Worm (Caenorhabditis elegans): ENCODE measurements around the gene Y75B8A.10.

The Y75B8A.10 gene

DNA sequence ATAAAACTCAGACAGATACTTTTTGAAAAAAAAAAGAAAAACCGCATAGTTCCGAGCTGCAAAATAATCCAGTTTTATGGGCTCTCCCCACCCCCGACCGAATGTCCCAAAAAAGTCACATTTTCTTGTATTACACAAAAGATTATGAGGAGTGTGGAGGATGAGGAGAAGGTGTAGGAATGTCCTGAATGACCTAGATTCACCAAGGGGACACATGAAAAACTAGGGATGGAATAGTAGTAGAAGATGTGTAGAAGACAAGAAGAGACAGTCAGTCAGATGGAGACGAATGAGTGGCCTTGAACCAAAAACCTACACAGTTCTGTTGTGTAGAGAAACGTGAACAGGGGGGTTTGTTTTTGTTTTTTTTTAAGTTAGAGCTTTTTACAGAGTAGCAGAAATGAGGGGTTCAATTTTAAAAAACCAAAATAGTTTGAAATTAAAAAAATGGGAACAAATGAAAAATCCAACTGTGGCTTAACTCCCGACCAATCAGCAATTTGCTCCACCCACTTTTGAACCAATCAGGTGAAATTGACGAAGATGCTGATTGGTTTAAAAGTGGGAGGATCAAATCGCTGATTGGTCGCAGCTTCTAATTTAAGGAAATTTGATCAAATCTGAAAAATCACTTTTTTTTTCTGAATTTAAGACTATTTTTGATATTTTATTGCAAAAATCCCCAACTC is 40.3 kb downstream of the Y75B8A.10 start:
- no peak for TF ChIP-seq egl-27 (tag; optimal IDR thresholded peaks at IDR 0.05)
- TF ChIP-seq ZK546.5 (tag; optimal IDR thresholded peaks at IDR 0.05) = no peak
- TF ChIP-seq alr-1 (tag; optimal IDR thresholded peaks at IDR 0.05) = no peak
- no peak for TF ChIP-seq blmp-1 (tag; optimal IDR thresholded peaks at IDR 0.05; ENCODE audit: insufficient read depth)
- TF ChIP-seq sma-3 (GFP tag; optimal IDR thresholded peaks at IDR 0.05) = no peak
- TF ChIP-seq gmeb-1 (tag; optimal IDR thresholded peaks at IDR 0.05) = no peak
- no peak for TF ChIP-seq mdl-1 (tag; optimal IDR thresholded peaks at IDR 0.05)
- TF ChIP-seq dmd-4 (tag; optimal IDR thresholded peaks at IDR 0.05) = no peak
- no peak for TF ChIP-seq lin-13 (GFP tag; optimal IDR thresholded peaks at IDR 0.05)
- no peak for TF ChIP-seq zag-1 (tag; optimal IDR thresholded peaks at IDR 0.05)
- TF ChIP-seq aly-2 (tag; optimal IDR thresholded peaks at IDR 0.05) = no peak
- no peak for TF ChIP-seq nhr-10 (tag; optimal IDR thresholded peaks at IDR 0.05)
- no peak for TF ChIP-seq crh-2 (tag; optimal IDR thresholded peaks at IDR 0.05)
- TF ChIP-seq sma-9 (GFP tag; optimal IDR thresholded peaks at IDR 0.05) = no peak
- no peak for TF ChIP-seq sma-9 (tag; optimal IDR thresholded peaks at IDR 0.05)
- no peak for TF ChIP-seq ztf-11 (tag; optimal IDR thresholded peaks at IDR 0.05)
- no peak for TF ChIP-seq elt-3 (tag; optimal IDR thresholded peaks at IDR 0.05)
- no peak for TF ChIP-seq ztf-1 (GFP tag; conservative IDR thresholded peaks at IDR 0.05)
- TF ChIP-seq mab-5 (tag; optimal IDR thresholded peaks at IDR 0.05) = no peak

DNA sequence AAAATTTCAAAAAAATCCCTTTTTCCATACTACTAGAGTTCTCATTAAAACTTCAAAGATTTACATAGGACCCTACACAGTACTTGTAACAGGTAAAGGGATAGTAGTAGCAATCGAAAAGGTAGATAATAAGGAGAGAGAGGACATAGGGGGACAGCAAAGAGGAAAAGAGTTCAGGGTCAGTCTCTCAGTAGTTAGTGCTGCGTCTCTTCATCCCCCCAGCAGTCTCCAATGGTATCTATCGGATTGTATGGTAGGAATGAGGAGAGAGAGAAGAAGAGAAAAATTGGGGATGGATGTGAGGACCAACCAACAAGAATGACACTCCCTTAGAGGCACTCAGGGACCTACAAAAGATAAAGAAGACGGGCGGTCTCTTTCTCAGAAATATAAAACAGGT is 43.3 kb downstream of the Y75B8A.10 start:
- TF ChIP-seq unc-55 (GFP tag; optimal IDR thresholded peaks at IDR 0.05) = no peak
- TF ChIP-seq gmeb-1 (tag; optimal IDR thresholded peaks at IDR 0.05) = no peak
- TF ChIP-seq nhr-10 (tag; optimal IDR thresholded peaks at IDR 0.05) = no peak
- no peak for TF ChIP-seq elt-3 (tag; optimal IDR thresholded peaks at IDR 0.05)
- no peak for TF ChIP-seq nhr-23 (tag; optimal IDR thresholded peaks at IDR 0.05)
- no peak for TF ChIP-seq mdl-1 (tag; optimal IDR thresholded peaks at IDR 0.05)
- TF ChIP-seq lin-11 (tag; optimal IDR thresholded peaks at IDR 0.05) = no peak
- no peak for TF ChIP-seq mbf-1 (tag; optimal IDR thresholded peaks at IDR 0.05)

DNA sequence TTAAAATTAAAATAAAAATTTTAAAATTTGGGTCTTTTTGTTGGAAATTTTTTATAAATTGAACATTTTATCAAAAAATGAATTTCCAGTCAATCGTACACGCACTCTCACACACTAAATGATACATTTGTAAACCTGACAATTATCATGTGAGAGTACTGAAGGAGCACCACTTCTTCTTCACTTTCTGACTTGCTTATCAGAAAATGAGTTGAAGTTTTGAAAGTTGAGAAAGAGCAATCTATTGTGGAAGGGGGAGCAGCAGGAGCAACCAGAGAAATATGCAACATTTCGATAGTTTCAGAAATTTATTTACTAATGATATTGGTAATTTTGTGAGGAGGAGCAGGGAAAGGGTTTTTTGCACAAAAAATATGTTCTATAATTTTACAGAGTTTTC is 44.6 kb downstream of the Y75B8A.10 start:
- peak; percentile 21 for TF ChIP-seq crh-2 (tag; optimal IDR thresholded peaks at IDR 0.05)
- peak; percentile 9 for TF ChIP-seq gmeb-1 (tag; optimal IDR thresholded peaks at IDR 0.05)
- no peak for TF ChIP-seq nhr-77 (tag; optimal IDR thresholded peaks at IDR 0.05)
- TF ChIP-seq alr-1 (tag; optimal IDR thresholded peaks at IDR 0.05) = no peak
- no peak for TF ChIP-seq nhr-129 (tag; optimal IDR thresholded peaks at IDR 0.05)
- TF ChIP-seq ama-1 (optimal IDR thresholded peaks at IDR 0.05) = no peak
- TF ChIP-seq fos-1 (tag; optimal IDR thresholded peaks at IDR 0.05) = peak; percentile 90
- TF ChIP-seq ztf-11 (tag; optimal IDR thresholded peaks at IDR 0.05) = no peak

ce11 chrIII:12137515-12137914 is 45.3 kb downstream of the Y75B8A.10 start:
- no peak for TF ChIP-seq fos-1 (tag; optimal IDR thresholded peaks at IDR 0.05)

DNA sequence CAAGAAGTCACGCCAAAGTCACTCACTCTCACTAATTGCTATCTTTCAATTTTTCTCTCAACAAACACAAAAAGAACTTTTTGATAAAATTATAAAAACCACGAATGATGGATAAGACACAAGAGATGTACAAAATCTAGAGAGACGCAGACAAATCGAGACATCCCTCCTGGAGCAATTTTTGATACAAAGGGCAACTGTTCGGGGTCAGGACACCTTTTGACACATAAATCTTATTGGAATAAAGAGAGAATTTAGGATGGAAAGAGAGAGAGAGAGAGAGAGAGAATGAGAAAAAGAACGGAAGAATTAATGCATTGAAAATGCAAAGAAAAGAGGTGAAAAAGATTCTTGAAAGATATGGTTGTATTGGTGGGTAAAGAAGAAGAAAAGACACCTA is 45.7 kb downstream of the Y75B8A.10 start:
- no peak for TF ChIP-seq sem-4 (tag; optimal IDR thresholded peaks at IDR 0.05)
- TF ChIP-seq C34F6.9 (tag; optimal IDR thresholded peaks at IDR 0.05) = peak; percentile 45
- peak in 1 of 2 experiments; percentile 20 for TF ChIP-seq lsy-2 (tag; optimal IDR thresholded peaks at IDR 0.05)
- peak; percentile 18 for TF ChIP-seq sma-9 (GFP tag; optimal IDR thresholded peaks at IDR 0.05)
- TF ChIP-seq sma-9 (tag; optimal IDR thresholded peaks at IDR 0.05) = no peak
- peak; percentile 58 for TF ChIP-seq mab-5 (tag; optimal IDR thresholded peaks at IDR 0.05)
- TF ChIP-seq R02D3.7 (tag; optimal IDR thresholded peaks at IDR 0.05) = no peak

ce11 chrIII:12135580-12135979 is 47.2 kb downstream of the Y75B8A.10 start:
- peak; percentile 81 for TF ChIP-seq fos-1 (tag; optimal IDR thresholded peaks at IDR 0.05)
- peak; percentile 56 for TF ChIP-seq crh-2 (tag; optimal IDR thresholded peaks at IDR 0.05)
- TF ChIP-seq Y55F3AM.14 (GFP tag; optimal IDR thresholded peaks at IDR 0.05) = no peak
- TF ChIP-seq skn-1 (tag; optimal IDR thresholded peaks at IDR 0.05) = peak; percentile 29

Measured in whole organism, L2 larva.